Worm (Caenorhabditis elegans) whole organism, young adult: ENCODE measurements around the gene lrr-1.

ENCODE experiments used
- C06A6.2 ChIP-seq: fragments of 200-800 bp; sonication (Bioruptor generic); conservative IDR thresholded peaks from 2 replicates; pipeline ENCODE4 v1.3.6; 2022; ENCODE audit warnings: missing genetic modification characterization, missing compliant biosample characterization
- D2030.7 ChIP-seq: fragments of 200-800 bp; sonication (Bioruptor generic); IDR thresholded peaks from 2 replicates; pipeline ENCODE4 v1.3.6; 2022; ENCODE audit warnings: missing genetic modification reagents, missing genetic modification characterization, missing compliant biosample characterization
- F22D6.2 ChIP-seq: sonication (generic microtip); optimal IDR thresholded peaks from 2 replicates; lab custom pipeline; 2016; ENCODE audit warnings: mild to moderate bottlenecking, missing genetic modification characterization, missing compliant biosample characterization
- F23B12.7 ChIP-seq: sonication (generic microtip); optimal IDR thresholded peaks from 2 replicates; lab custom pipeline; 2017; ENCODE audit warnings: missing genetic modification characterization, mild to moderate bottlenecking, missing compliant biosample characterization, antibody characterized with exemption, moderate library complexity; ENCODE audit not compliant: insufficient read depth
- F33H1.4 ChIP-seq: fragments of 200-800 bp; sonication (Bioruptor generic); IDR thresholded peaks from 2 replicates; pipeline ENCODE4 v1.3.6; 2022; ENCODE audit warnings: missing genetic modification reagents, missing genetic modification characterization, missing compliant biosample characterization
- Y53G8AR.9 ChIP-seq: fragments of 200-800 bp; sonication (Bioruptor generic); conservative IDR thresholded peaks from 2 replicates; pipeline ENCODE4 v1.3.6; 2022; ENCODE audit warnings: missing genetic modification reagents, missing genetic modification characterization, missing compliant biosample characterization
- Y56A3A.18 ChIP-seq: fragments of 200-800 bp; sonication (Bioruptor generic); IDR thresholded peaks from 2 replicates; pipeline ENCODE4 v1.3.6; 2022; ENCODE audit warnings: missing genetic modification reagents, missing genetic modification characterization, missing compliant biosample characterization
- ama-1 ChIP-seq, 3 experiments: fragments of 150-350 bp in 1 of 3; sonication (generic microtip) in 2 of 3; optimal IDR thresholded peaks; 2 replicates each; lab custom pipeline; 2014 to 2018; ENCODE audit warnings: missing biosample characterization in 2 of 3, missing genetic modification characterization in 2 of 3, missing genetic modification reagents in 2 of 3
- atf-7 ChIP-seq: sonication (generic microtip); optimal IDR thresholded peaks from 2 replicates; lab custom pipeline; 2017; ENCODE audit warnings: mild to moderate bottlenecking, missing genetic modification characterization, missing compliant biosample characterization
- attf-6 ChIP-seq: fragments of 200-800 bp; sonication (Bioruptor generic); IDR thresholded peaks from 2 replicates; pipeline ENCODE4 v1.3.6; 2022; ENCODE audit warnings: missing genetic modification reagents, missing genetic modification characterization, missing compliant biosample characterization
- bed-1 ChIP-seq: fragments of 200-800 bp; sonication (Bioruptor generic); IDR thresholded peaks from 2 replicates; pipeline ENCODE4 v1.3.6; 2022; ENCODE audit warnings: missing genetic modification reagents, missing genetic modification characterization, missing compliant biosample characterization
- ceh-79 ChIP-seq: sonication (generic microtip); optimal IDR thresholded peaks from 2 replicates; lab custom pipeline; 2017; ENCODE audit warnings: mild to moderate bottlenecking, missing genetic modification characterization, missing compliant biosample characterization
- egl-18 ChIP-seq: fragments of 200-800 bp; sonication (Bioruptor generic); IDR thresholded peaks from 2 replicates; pipeline ENCODE4 v1.3.6; 2022; ENCODE audit warnings: missing genetic modification reagents, missing genetic modification characterization, missing compliant biosample characterization
- egrh-3 ChIP-seq: fragments of 200-800 bp; sonication (Bioruptor generic); IDR thresholded peaks from 2 replicates; pipeline ENCODE4 v1.3.6; 2022; ENCODE audit warnings: missing genetic modification reagents, missing genetic modification characterization, missing compliant biosample characterization
- ekl-4 ChIP-seq: fragments of 200-800 bp; sonication (Bioruptor generic); IDR thresholded peaks from 2 replicates; pipeline ENCODE4 v1.3.6; 2022; ENCODE audit warnings: missing genetic modification reagents, missing genetic modification characterization, missing compliant biosample characterization
- gei-17 ChIP-seq: fragments of 200-800 bp; sonication (Bioruptor generic); optimal IDR thresholded peaks from 2 replicates; lab custom pipeline; 2018; ENCODE audit warnings: mild to moderate bottlenecking, missing genetic modification characterization, missing compliant biosample characterization
- him-1 ChIP-seq: sonication (generic microtip); optimal IDR thresholded peaks from 2 replicates; lab custom pipeline; 2016; ENCODE audit warnings: missing genotype, missing genetic modification reagents, missing genetic modification characterization, missing compliant biosample characterization
- hlh-12 ChIP-seq: sonication (generic microtip); optimal IDR thresholded peaks from 2 replicates; lab custom pipeline; 2016; ENCODE audit warnings: missing genetic modification characterization, missing compliant biosample characterization
- hmg-20 ChIP-seq: fragments of 200-800 bp; sonication (Bioruptor generic); IDR thresholded peaks from 2 replicates; pipeline ENCODE4 v1.3.6; 2022; ENCODE audit warnings: missing genetic modification reagents, missing genetic modification characterization, missing compliant biosample characterization
- lin-35 ChIP-seq, 3 experiments: fragments of 150-350 bp in 2 of 3; sonication (generic microtip) in 1 of 3; optimal IDR thresholded peaks; 2 replicates each; lab custom pipeline; 2014 to 2018; ENCODE audit warnings: missing biosample characterization in 3 of 3, missing genetic modification characterization in 3 of 3, missing genetic modification reagents in 3 of 3
- lsl-1 ChIP-seq: fragments of 200-800 bp; sonication (Bioruptor generic); optimal IDR thresholded peaks from 2 replicates; lab custom pipeline; 2018; ENCODE audit warnings: mild to moderate bottlenecking, missing genetic modification characterization, moderate library complexity, missing compliant biosample characterization
- lsy-27 ChIP-seq: sonication (generic microtip); optimal IDR thresholded peaks from 2 replicates; lab custom pipeline; 2017; ENCODE audit warnings: missing genetic modification characterization, mild to moderate bottlenecking, missing compliant biosample characterization, antibody characterized with exemption, missing genotype, borderline replicate concordance; ENCODE audit not compliant: insufficient read depth
- madf-6 ChIP-seq: fragments of 200-800 bp; sonication (Bioruptor generic); IDR thresholded peaks from 2 replicates; pipeline ENCODE4 v1.3.6; 2022; ENCODE audit warnings: missing genetic modification reagents, missing genetic modification characterization, missing compliant biosample characterization
- nfya-1 ChIP-seq: sonication (generic microtip); optimal IDR thresholded peaks from 2 replicates; lab custom pipeline; 2017; ENCODE audit warnings: antibody characterized with exemption, missing compliant biosample characterization, missing genetic modification characterization, borderline replicate concordance; ENCODE audit not compliant: insufficient read depth
- nhr-27 ChIP-seq: fragments of 200-800 bp; sonication (Bioruptor generic); optimal IDR thresholded peaks from 2 replicates; lab custom pipeline; 2018; ENCODE audit warnings: mild to moderate bottlenecking, missing genetic modification characterization, moderate library complexity, missing compliant biosample characterization
- nhr-90 ChIP-seq: sonication (generic microtip); optimal IDR thresholded peaks from 2 replicates; lab custom pipeline; 2016; ENCODE audit warnings: missing genotype, mild to moderate bottlenecking, missing genetic modification characterization, missing compliant biosample characterization
- pha-4 ChIP-seq: fragments of 150-350 bp; sonication (generic microtip); optimal IDR thresholded peaks from 2 replicates; lab custom pipeline; 2014; ENCODE audit warnings: missing biosample characterization, missing genetic modification reagents, missing genetic modification characterization
- rec-8 ChIP-seq, 2 experiments: sonication (generic microtip); optimal IDR thresholded peaks; 2 replicates each; lab custom pipeline; 2016; ENCODE audit warnings: mild to moderate bottlenecking in 2 of 2, missing genetic modification characterization in 2 of 2, missing genetic modification reagents in 2 of 2, missing genotype in 2 of 2, missing biosample characterization in 1 of 2, missing compliant biosample characterization in 1 of 2, moderate library complexity in 1 of 2
- sdz-38 ChIP-seq: sonication (generic microtip); optimal IDR thresholded peaks from 2 replicates; lab custom pipeline; 2016; ENCODE audit warnings: missing genotype, missing genetic modification characterization, missing compliant biosample characterization
- sea-2 ChIP-seq: fragments of 200-800 bp; sonication (Bioruptor generic); IDR thresholded peaks from 2 replicates; pipeline ENCODE4 v1.3.6; 2022; ENCODE audit warnings: missing genetic modification characterization, missing compliant biosample characterization
- snpc-3.4 ChIP-seq: sonication (generic microtip); optimal IDR thresholded peaks from 2 replicates; lab custom pipeline; 2017; ENCODE audit warnings: missing genetic modification characterization, mild to moderate bottlenecking, missing compliant biosample characterization, antibody characterized with exemption, moderate library complexity, missing genotype, missing genetic modification reagents
- sptf-2 ChIP-seq: fragments of 200-800 bp; sonication (Bioruptor generic); optimal IDR thresholded peaks from 2 replicates; lab custom pipeline; 2018; ENCODE audit warnings: mild to moderate bottlenecking, missing genetic modification characterization, missing compliant biosample characterization
- tlf-1 ChIP-seq: fragments of 200-800 bp; sonication (Bioruptor generic); optimal IDR thresholded peaks from 2 replicates; lab custom pipeline; 2018; ENCODE audit warnings: mild to moderate bottlenecking, missing genetic modification characterization, missing compliant biosample characterization
- ztf-25 ChIP-seq: fragments of 200-800 bp; sonication (Bioruptor generic); IDR thresholded peaks from 2 replicates; pipeline ENCODE4 v1.3.6; 2022; ENCODE audit warnings: missing genetic modification reagents, missing genetic modification characterization, missing compliant biosample characterization
- ztf-3 ChIP-seq: fragments of 200-800 bp; sonication (Bioruptor generic); optimal IDR thresholded peaks from 2 replicates; lab custom pipeline; 2018; ENCODE audit warnings: mild to moderate bottlenecking, missing genetic modification characterization, missing compliant biosample characterization

Gene lrr-1

ce11 chrII:5036128-5036527, at the start of gene lrr-1:
Gene lrr-1 (minus strand): TSS chrII:5036439.
- no peak for TF ChIP-seq nfya-1 (tag; lab: Kevin White, UChicago)
- peak; percentile 43; the same call in 1 of the 2 replicates for TF ChIP-seq madf-6 (GFP tag; lab: Robert Waterston, UW)
- TF ChIP-seq attf-6 (GFP tag; lab: Robert Waterston, UW) = no peak
- TF ChIP-seq F22D6.2 (tag; lab: Kevin White, UChicago) = no peak
- no peak for TF ChIP-seq ceh-79 (tag; lab: Kevin White, UChicago)
- TF ChIP-seq tlf-1 = no peak

ce11 chrII:5085450-5085849, 49.2 kb upstream of the lrr-1 start, which contains the start of gene txt-9:
Gene txt-9 (plus strand): TSS chrII:5085785.
- TF ChIP-seq Y53G8AR.9 (GFP tag; lab: Robert Waterston, UW) (no peak), rec-8 (tag; optimal IDR thresholded peaks at IDR 0.05; lab: Kevin White, UChicago) (no peak), Y56A3A.18 (GFP tag; lab: Robert Waterston, UW) (no peak), C06A6.2 (no peak), F33H1.4 (GFP tag; lab: Robert Waterston, UW) (no peak), sdz-38 (no peak), egl-18 (GFP tag; lab: Robert Waterston, UW) (no peak), atf-7 (tag; lab: Kevin White, UChicago) (no peak), nhr-27 (tag; lab: Kevin White, UChicago) (no peak), egrh-3 (GFP tag; lab: Robert Waterston, UW) (no peak), ztf-25 (GFP tag; lab: Robert Waterston, UW) (no peak), ztf-3 (GFP tag; lab: Kevin White, UChicago) (no peak), sea-2 (GFP tag; lab: Robert Waterston, UW) (no peak), ama-1 (optimal IDR thresholded peaks at IDR 0.05; lab: Kevin White, UChicago) (no peak), ama-1 (GFP tag; optimal IDR thresholded peaks at IDR 0.05; lab: Kevin White, UChicago) (no peak), ekl-4 (no peak)

DNA sequence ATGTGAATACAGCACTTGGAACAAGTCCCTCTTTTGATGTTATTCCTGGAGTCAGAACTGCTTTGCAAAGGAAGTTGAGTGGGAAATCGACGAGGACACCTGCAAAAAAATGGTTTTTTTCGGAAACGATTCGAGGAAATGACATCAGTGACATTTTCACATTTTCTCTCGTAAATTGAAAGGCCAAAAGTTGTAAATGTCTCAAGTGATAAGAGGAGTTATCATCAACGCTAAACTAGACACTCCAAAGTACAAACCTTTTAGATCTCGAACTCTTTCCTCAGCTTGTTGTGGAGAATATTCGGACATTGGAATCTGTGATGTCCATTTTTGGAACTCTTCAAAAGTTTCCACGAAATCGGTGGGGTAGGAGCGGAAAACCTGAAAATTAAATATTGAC, 48.0 kb upstream of the lrr-1 start:
- TF ChIP-seq F23B12.7 (tag; lab: Kevin White, UChicago) = no peak
- TF ChIP-seq nhr-90 = no peak
- no peak for TF ChIP-seq egrh-3 (GFP tag; lab: Robert Waterston, UW)
- TF ChIP-seq sptf-2 (GFP tag; lab: Kevin White, UChicago) = no peak
- TF ChIP-seq him-1 (tag; lab: Kevin White, UChicago) = no peak
- no peak for TF ChIP-seq hlh-12 (tag; lab: Kevin White, UChicago)
- no peak for TF ChIP-seq pha-4 (tag; lab: Kevin White, UChicago)
- TF ChIP-seq bed-1 (GFP tag; lab: Robert Waterston, UW) = no peak
- no peak for TF ChIP-seq hmg-20 (GFP tag; lab: Robert Waterston, UW)
- TF ChIP-seq D2030.7 = no peak
- no peak for TF ChIP-seq ztf-25 (GFP tag; lab: Robert Waterston, UW)
- TF ChIP-seq lin-35 (GFP tag; optimal IDR thresholded peaks at IDR 0.05; lab: Kevin White, UChicago) = no peak
- no peak for TF ChIP-seq nhr-27 (tag; lab: Kevin White, UChicago)
- no peak for TF ChIP-seq snpc-3.4 (tag; lab: Kevin White, UChicago)
- TF ChIP-seq lsy-27 = no peak
- TF ChIP-seq lsl-1 (GFP tag; lab: Kevin White, UChicago) = no peak
- no peak for TF ChIP-seq gei-17 (GFP tag; lab: Kevin White, UChicago)
